Fruit fly (Drosophila melanogaster) whole organism, embryonic: ENCODE measurements around the gene LysB.

Experiments
- BEAF-32 ChIP-seq: fragments of 200-800 bp; sonication (Bioruptor generic); optimal IDR thresholded peaks from 3 replicates; lab custom pipeline; 2017; ENCODE audit warnings: missing biosample characterization, missing genetic modification characterization, mild to moderate bottlenecking, moderate library complexity, missing genetic modification reagents
- CG11504 ChIP-seq: fragments of 200-800 bp; sonication (Bioruptor generic); optimal IDR thresholded peaks from 3 replicates; lab custom pipeline; 2019; ENCODE audit warnings: missing biosample characterization, mild to moderate bottlenecking, missing genetic modification characterization, moderate library complexity
- CG11560 ChIP-seq: fragments of 200-800 bp; sonication (Bioruptor generic); IDR thresholded peaks from 3 replicates; pipeline ENCODE4 v1.3.6; 2022; ENCODE audit warnings: missing biosample characterization, missing genetic modification characterization
- CG13287 ChIP-seq: fragments of 200-800 bp; sonication (Bioruptor generic); IDR thresholded peaks from 2 replicates; pipeline ENCODE4 v1.3.6; 2022; ENCODE audit warnings: missing biosample characterization, missing genetic modification characterization; ENCODE audit not compliant: partially characterized antibody
- CG14710 ChIP-seq: fragments of 200-800 bp; sonication (Bioruptor generic); optimal IDR thresholded peaks from 3 replicates; lab custom pipeline; 2019; ENCODE audit warnings: missing biosample characterization, mild to moderate bottlenecking, missing genetic modification characterization, moderate library complexity
- CG15269 ChIP-seq: fragments of 200-800 bp; sonication (Bioruptor generic); optimal IDR thresholded peaks from 2 replicates; lab custom pipeline; 2018; ENCODE audit warnings: missing biosample characterization, mild to moderate bottlenecking, missing genetic modification characterization, moderate library complexity
- CG16813 ChIP-seq: fragments of 200-800 bp; sonication (Bioruptor generic); IDR thresholded peaks from 3 replicates; pipeline ENCODE4 v1.3.6; 2022; ENCODE audit warnings: missing biosample characterization, missing genetic modification characterization; ENCODE audit not compliant: partially characterized antibody
- CG17361 ChIP-seq: fragments of 200-800 bp; sonication (Bioruptor generic); IDR thresholded peaks from 3 replicates; pipeline ENCODE4 v1.3.6; 2022; ENCODE audit warnings: missing biosample characterization, missing genetic modification characterization
- CG2712 ChIP-seq: fragments of 200-800 bp; optimal IDR thresholded peaks from 3 replicates; lab custom pipeline; 2019; ENCODE audit warnings: missing biosample characterization, mild to moderate bottlenecking, missing genetic modification characterization, moderate library complexity
- CG4707 ChIP-seq: fragments of 200-800 bp; sonication (Bioruptor generic); optimal IDR thresholded peaks from 2 replicates; lab custom pipeline; 2018; ENCODE audit warnings: missing biosample characterization, mild to moderate bottlenecking, missing genetic modification characterization, moderate library complexity
- CG5953 ChIP-seq: fragments of 200-800 bp; sonication (Bioruptor generic); IDR thresholded peaks from 2 replicates; pipeline ENCODE4 v1.3.6; 2022; ENCODE audit warnings: missing biosample characterization, missing genetic modification characterization
- CG7357 ChIP-seq: fragments of 200-800 bp; sonication (Bioruptor generic); IDR thresholded peaks from 3 replicates; pipeline ENCODE4 v1.3.6; 2022; ENCODE audit warnings: missing biosample characterization, missing genetic modification characterization
- CG7786 ChIP-seq: fragments of 200-800 bp; sonication (Bioruptor generic); optimal IDR thresholded peaks from 2 replicates; lab custom pipeline; 2016; ENCODE audit warnings: missing biosample characterization, missing genetic modification characterization
- Chrac-16 ChIP-seq: fragments of 200-800 bp; sonication (Bioruptor generic); optimal IDR thresholded peaks from 3 replicates; lab custom pipeline; 2016; ENCODE audit warnings: missing biosample characterization, missing genetic modification characterization
- CrebB ChIP-seq: fragments of 200-800 bp; sonication (Bioruptor generic); optimal IDR thresholded peaks from 3 replicates; lab custom pipeline; 2018; ENCODE audit warnings: missing biosample characterization, mild to moderate bottlenecking, missing genetic modification characterization
- D ChIP-seq, 2 experiments: fragments of 200-800 bp in 1 of 2; fragments of >200 bp in 1 of 2; sonication (Bioruptor generic) in 1 of 2; optimal IDR thresholded peaks; 2 replicates in 1 of 2; 3 replicates in 1 of 2; lab custom pipeline; 2017; ENCODE audit warnings: mild to moderate bottlenecking in 1 of 2, missing biosample characterization in 1 of 2, missing genetic modification characterization in 1 of 2, missing genetic modification reagents in 1 of 2
- Dip3 ChIP-seq: fragments of 200-800 bp; sonication (Bioruptor generic); optimal IDR thresholded peaks from 3 replicates; lab custom pipeline; 2016; ENCODE audit warnings: missing biosample characterization, missing genetic modification characterization
- HLH3B ChIP-seq: fragments of 200-800 bp; sonication (Bioruptor generic); IDR thresholded peaks from 2 replicates; pipeline ENCODE4 v1.3.6; 2022; ENCODE audit warnings: missing biosample characterization, missing genetic modification characterization
- Lhr ChIP-seq: fragments of 200-800 bp; sonication (Bioruptor generic); optimal IDR thresholded peaks from 3 replicates; lab custom pipeline; 2017; ENCODE audit warnings: mild to moderate bottlenecking, missing biosample characterization, missing genetic modification reagents, missing genetic modification characterization
- Max ChIP-seq: fragments of 200-800 bp; sonication (Bioruptor generic); optimal IDR thresholded peaks from 2 replicates; lab custom pipeline; 2016; ENCODE audit warnings: missing biosample characterization, mild to moderate bottlenecking, missing genetic modification characterization
- NFAT ChIP-seq: fragments of 200-800 bp; sonication (Bioruptor generic); IDR thresholded peaks from 2 replicates; pipeline ENCODE4 v1.3.6; 2022; ENCODE audit warnings: missing biosample characterization, missing genetic modification characterization
- NfI ChIP-seq: fragments of 200-800 bp; sonication (Bioruptor generic); optimal IDR thresholded peaks from 3 replicates; lab custom pipeline; 2018; ENCODE audit warnings: missing biosample characterization, mild to moderate bottlenecking, missing genetic modification characterization, moderate library complexity
- PHDP ChIP-seq: fragments of 200-800 bp; sonication (Bioruptor generic); optimal IDR thresholded peaks from 3 replicates; lab custom pipeline; 2018; ENCODE audit warnings: missing biosample characterization, mild to moderate bottlenecking, missing genetic modification characterization, moderate library complexity
- Pdp1 ChIP-seq, 2 experiments: fragments of 200-800 bp; sonication (Bioruptor generic); optimal IDR thresholded peaks; 3 replicates each; lab custom pipeline; 2016; ENCODE audit warnings: missing biosample characterization in 2 of 2, missing genetic modification characterization in 2 of 2, mild to moderate bottlenecking in 1 of 2, moderate library complexity in 1 of 2
- Tbp ChIP-seq: fragments of >200 bp; optimal IDR thresholded peaks from 2 replicates; lab custom pipeline; 2018; ENCODE audit warnings: missing biosample characterization, missing genetic modification characterization
- Trl ChIP-seq, 3 experiments: fragments of >200 bp in 2 of 3; fragments of 200-800 bp in 1 of 3; sonication (Bioruptor generic) in 1 of 3; optimal IDR thresholded peaks; 2 replicates in 1 of 3; 3 replicates in 2 of 3; lab custom pipeline; 2016 to 2017; ENCODE audit warnings: missing biosample characterization in 1 of 3, missing genetic modification characterization in 1 of 3
- amos ChIP-seq: fragments of 200-800 bp; sonication (Bioruptor generic); IDR thresholded peaks from 2 replicates; pipeline ENCODE4 v1.3.6; 2022; ENCODE audit warnings: missing biosample characterization, missing genetic modification characterization; ENCODE audit not compliant: partially characterized antibody
- bab2 ChIP-seq: fragments of 200-800 bp; sonication (Bioruptor generic); optimal IDR thresholded peaks from 2 replicates; lab custom pipeline; 2016; ENCODE audit warnings: missing biosample characterization, missing genetic modification characterization
- btn ChIP-seq: fragments of 200-800 bp; sonication (Bioruptor generic); optimal IDR thresholded peaks from 2 replicates; lab custom pipeline; 2016; ENCODE audit warnings: missing biosample characterization, missing genetic modification characterization
- cad ChIP-seq: fragments of >200 bp; optimal IDR thresholded peaks from 2 replicates; lab custom pipeline; 2017; ENCODE audit warnings: missing biosample characterization, missing genetic modification characterization
- chif ChIP-seq, 2 experiments: fragments of 200-800 bp; sonication (Bioruptor generic); optimal IDR thresholded peaks; 3 replicates each; lab custom pipeline; 2016; ENCODE audit warnings: missing biosample characterization in 2 of 2, missing genetic modification characterization in 2 of 2
- dan ChIP-seq: fragments of 200-800 bp; sonication (Bioruptor generic); IDR thresholded peaks from 2 replicates; pipeline ENCODE4 v1.3.6; 2022; ENCODE audit warnings: missing biosample characterization, missing genetic modification characterization
- dati ChIP-seq: fragments of 200-800 bp; sonication (Bioruptor generic); IDR thresholded peaks from 2 replicates; pipeline ENCODE4 v1.3.6; 2022; ENCODE audit warnings: missing biosample characterization, missing genetic modification characterization
- dimm ChIP-seq: fragments of 200-800 bp; sonication (Bioruptor generic); IDR thresholded peaks from 2 replicates; pipeline ENCODE4 v1.3.6; 2022; ENCODE audit warnings: missing biosample characterization, missing genetic modification characterization
- dpn ChIP-seq, 2 experiments: fragments of 200-800 bp; sonication (Bioruptor generic); optimal IDR thresholded peaks; 3 replicates each; lab custom pipeline; 2016; ENCODE audit warnings: missing biosample characterization in 2 of 2, missing genetic modification characterization in 2 of 2
- fu2 ChIP-seq: fragments of 200-800 bp; sonication (Bioruptor generic); optimal IDR thresholded peaks from 2 replicates; lab custom pipeline; 2016; ENCODE audit warnings: missing biosample characterization, missing genetic modification characterization
- gcm2 ChIP-seq: fragments of 200-800 bp; sonication (Bioruptor generic); optimal IDR thresholded peaks from 2 replicates; lab custom pipeline; 2016; ENCODE audit warnings: missing biosample characterization, missing genetic modification characterization
- gem ChIP-seq: fragments of 200-800 bp; sonication (Bioruptor generic); optimal IDR thresholded peaks from 2 replicates; lab custom pipeline; 2019; ENCODE audit warnings: missing biosample characterization, mild to moderate bottlenecking, missing genetic modification characterization, moderate library complexity
- gfzf ChIP-seq: fragments of 200-800 bp; sonication (Bioruptor generic); optimal IDR thresholded peaks from 2 replicates; lab custom pipeline; 2016; ENCODE audit warnings: missing biosample characterization, mild to moderate bottlenecking, missing genetic modification characterization, moderate library complexity
- lov ChIP-seq, 2 experiments: fragments of 200-800 bp in 1 of 2; fragments of >200 bp in 1 of 2; sonication (Bioruptor generic) in 1 of 2; IDR thresholded peaks in 1 of 2; optimal IDR thresholded peaks in 1 of 2; 2 replicates in 1 of 2; 3 replicates in 1 of 2; pipeline versions ENCODE4 v1.3.6 to Lab custom; 2017 to 2022; ENCODE audit warnings: missing biosample characterization in 1 of 2, missing genetic modification characterization in 1 of 2
- oc ChIP-seq: fragments of 200-800 bp; sonication (Bioruptor generic); optimal IDR thresholded peaks from 2 replicates; lab custom pipeline; 2018; ENCODE audit warnings: missing biosample characterization, mild to moderate bottlenecking, missing genetic modification characterization, moderate library complexity
- pan ChIP-seq, 4 experiments: fragments of >200 bp in 3 of 4; fragments of 200-800 bp in 1 of 4; sonication (Bioruptor generic) in 1 of 4; optimal IDR thresholded peaks in 3 of 4; IDR thresholded peaks in 1 of 4; 2 replicates each; pipeline versions ENCODE4 v1.3.6 to Lab custom; 2017 to 2022; ENCODE audit warnings: missing biosample characterization in 2 of 4, missing genetic modification characterization in 2 of 4, mixed read lengths in 1 of 4
- pb ChIP-seq: fragments of 200-800 bp; sonication (Bioruptor generic); optimal IDR thresholded peaks from 3 replicates; lab custom pipeline; 2016; ENCODE audit warnings: missing biosample characterization, missing genetic modification characterization
- prd ChIP-seq, 3 experiments: fragments of >200 bp in 2 of 3; fragments of 200-800 bp in 1 of 3; sonication (Bioruptor generic) in 1 of 3; optimal IDR thresholded peaks in 2 of 3; IDR thresholded peaks in 1 of 3; 2 replicates in 2 of 3; 3 replicates in 1 of 3; pipeline versions ENCODE4 v1.3.6 to Lab custom; 2017 to 2022; ENCODE audit warnings: missing biosample characterization in 1 of 3, missing genetic modification characterization in 1 of 3
- repo ChIP-seq: fragments of 200-800 bp; sonication (Bioruptor generic); optimal IDR thresholded peaks from 2 replicates; lab custom pipeline; 2016; ENCODE audit warnings: missing biosample characterization, missing genetic modification characterization
- toy ChIP-seq: fragments of 200-800 bp; sonication (Bioruptor generic); IDR thresholded peaks from 2 replicates; pipeline ENCODE4 v1.3.6; 2022; ENCODE audit warnings: missing biosample characterization, missing genetic modification characterization
- yki ChIP-seq: fragments of >200 bp; optimal IDR thresholded peaks from 3 replicates; lab custom pipeline; 2018
- zen ChIP-seq: fragments of 200-800 bp; sonication (Bioruptor generic); optimal IDR thresholded peaks from 3 replicates; lab custom pipeline; 2018; ENCODE audit warnings: missing biosample characterization, mild to moderate bottlenecking, missing genetic modification characterization, moderate library complexity

LysB gene

dm6 chr3L:1166266-1166665 is 40.9 kb upstream of the LysB start (continued):
- TF ChIP-seq zen (tag; lab: Kevin White, UChicago), result peak; percentile 71
- no peak for TF ChIP-seq CG7357 (GFP tag; lab: Robert Waterston, UW)
- TF ChIP-seq CG5953 (GFP tag; lab: Robert Waterston, UW), result peak; percentile 35; the same call in 1 of the 2 replicates
- no peak for TF ChIP-seq dan
- peak; percentile 57 for TF ChIP-seq CG14710
- no peak for TF ChIP-seq CG17361 (GFP tag; lab: Robert Waterston, UW)
- TF ChIP-seq dati, result no peak
- TF ChIP-seq gfzf, result no peak
- no peak for TF ChIP-seq cad (GFP tag; lab: Kevin White, UChicago)
- TF ChIP-seq Chrac-16 (GFP tag; lab: Kevin White, UChicago), result no peak
- peak; percentile 53 for TF ChIP-seq PHDP (tag; lab: Kevin White, UChicago)
- TF ChIP-seq NfI (GFP tag; lab: Kevin White, UChicago), result peak; percentile 28
- no peak for TF ChIP-seq fu2 (GFP tag; lab: Kevin White, UChicago)
- no peak for TF ChIP-seq prd (optimal IDR thresholded peaks at IDR 0.05; lab: Kevin White, UChicago)
- peak; percentile 10; the same call in 1 of the 3 replicates for TF ChIP-seq prd (GFP tag; IDR thresholded peaks at IDR 0.05; lab: Robert Waterston, UW)
- TF ChIP-seq bab2 (GFP tag; lab: Kevin White, UChicago), result peak; percentile 79
- TF ChIP-seq yki (lab: Kevin White, UChicago), result no peak
- TF ChIP-seq amos (GFP tag; lab: Robert Waterston, UW), result no peak
- TF ChIP-seq CG7786, result no peak
- peak; percentile 28 for TF ChIP-seq CG15269
- peak; percentile 49 for TF ChIP-seq btn
- TF ChIP-seq repo (GFP tag; lab: Kevin White, UChicago), result no peak
- TF ChIP-seq pb, result no peak
- TF ChIP-seq dpn (GFP tag; optimal IDR thresholded peaks at IDR 0.05; lab: Kevin White, UChicago), result no peak
- TF ChIP-seq CG4707, result peak; percentile 81
- no peak for TF ChIP-seq toy (GFP tag; lab: Robert Waterston, UW)
- TF ChIP-seq Pdp1 (GFP tag; optimal IDR thresholded peaks at IDR 0.05; lab: Kevin White, UChicago), result no peak
- no peak for TF ChIP-seq Trl (optimal IDR thresholded peaks at IDR 0.05; lab: Kevin White, UChicago)
- no peak for TF ChIP-seq Trl (GFP tag; optimal IDR thresholded peaks at IDR 0.05; lab: Kevin White, UChicago)
- no peak for TF ChIP-seq CG13287 (GFP tag; lab: Robert Waterston, UW)
- no peak for TF ChIP-seq pan (optimal IDR thresholded peaks at IDR 0.05; lab: Kevin White, UChicago)
- TF ChIP-seq pan (GFP tag; optimal IDR thresholded peaks at IDR 0.05 in 1 of 2, IDR thresholded peaks at IDR 0.05 in 1 of 2), result no peak
- TF ChIP-seq BEAF-32 (GFP tag; lab: Kevin White, UChicago), result no peak
- peak; percentile 38 for TF ChIP-seq gcm2 (GFP tag; lab: Kevin White, UChicago)
- no peak for TF ChIP-seq Dip3 (GFP tag; lab: Kevin White, UChicago)
- no peak for TF ChIP-seq NFAT (GFP tag; lab: Robert Waterston, UW)
- TF ChIP-seq D (optimal IDR thresholded peaks at IDR 0.05; lab: Kevin White, UChicago), result no peak
- peak; percentile 68 for TF ChIP-seq D (GFP tag; optimal IDR thresholded peaks at IDR 0.05; lab: Kevin White, UChicago)
- no peak for TF ChIP-seq Tbp
- no peak for TF ChIP-seq CG11560
- peak; percentile 51 for TF ChIP-seq oc (tag; lab: Kevin White, UChicago)
- no peak for TF ChIP-seq Max (GFP tag; lab: Kevin White, UChicago)
- peak; percentile 56 for TF ChIP-seq CG11504 (tag; lab: Kevin White, UChicago)
- peak; percentile 82 for TF ChIP-seq Lhr
- TF ChIP-seq gem (tag; lab: Kevin White, UChicago), result peak; percentile 37
- peak; percentile 26 for TF ChIP-seq CG2712 (tag; lab: Kevin White, UChicago)
- TF ChIP-seq HLH3B (GFP tag; lab: Robert Waterston, UW), result peak; percentile 32; the same call in 1 of the 2 replicates
- TF ChIP-seq chif (GFP tag; optimal IDR thresholded peaks at IDR 0.05; lab: Kevin White, UChicago), result peak in 1 of 2 experiments; percentile 6
- TF ChIP-seq CrebB (tag; lab: Kevin White, UChicago), result peak; percentile 63
- TF ChIP-seq dimm, result no peak
- TF ChIP-seq lov (optimal IDR thresholded peaks at IDR 0.05; lab: Kevin White, UChicago), result no peak
- TF ChIP-seq lov (GFP tag; IDR thresholded peaks at IDR 0.05; lab: Robert Waterston, UW), result peak; percentile 79; the same call in 1 of the 3 replicates
- no peak for TF ChIP-seq CG16813 (GFP tag; lab: Robert Waterston, UW)
